Fruit fly (Drosophila melanogaster) whole organism, adult: ENCODE measurements around the gene CG42656.

Experiments used
- CG11617 ChIP-seq: fragments of 200-800 bp; sonication (Bioruptor generic); optimal IDR thresholded peaks from 2 replicates; lab custom pipeline; 2017; ENCODE audit warnings: mild to moderate bottlenecking, missing biosample characterization, missing genetic modification reagents, missing genetic modification characterization
- CG12768 ChIP-seq: fragments of 200-800 bp; sonication (Bioruptor generic); optimal IDR thresholded peaks from 2 replicates; lab custom pipeline; 2017; ENCODE audit warnings: missing biosample characterization, missing genetic modification characterization, mild to moderate bottlenecking, moderate library complexity, missing genetic modification reagents
- CG14711 ChIP-seq: fragments of 200-800 bp; sonication (Bioruptor generic); optimal IDR thresholded peaks from 2 replicates; lab custom pipeline; 2018; ENCODE audit warnings: missing biosample characterization, mild to moderate bottlenecking, missing genetic modification characterization, moderate library complexity
- CG33017 ChIP-seq: fragments of 200-800 bp; sonication (Bioruptor generic); optimal IDR thresholded peaks from 2 replicates; lab custom pipeline; 2018; ENCODE audit warnings: missing biosample characterization, mild to moderate bottlenecking, missing genetic modification characterization, moderate library complexity
- CG7045 ChIP-seq: fragments of 200-800 bp; sonication (Bioruptor generic); optimal IDR thresholded peaks from 2 replicates; lab custom pipeline; 2017; ENCODE audit warnings: missing biosample characterization, mild to moderate bottlenecking, missing genetic modification characterization
- CG7101 ChIP-seq: fragments of 200-800 bp; sonication (Bioruptor generic); optimal IDR thresholded peaks from 2 replicates; lab custom pipeline; 2018; ENCODE audit warnings: missing biosample characterization, mild to moderate bottlenecking, missing genetic modification characterization, moderate library complexity
- Clk ChIP-seq: fragments of 200-800 bp; sonication (Bioruptor generic); optimal IDR thresholded peaks from 2 replicates; lab custom pipeline; 2017; ENCODE audit warnings: missing biosample characterization, missing genetic modification characterization
- Crg-1 ChIP-seq: fragments of 200-800 bp; sonication (Bioruptor generic); optimal IDR thresholded peaks from 2 replicates; lab custom pipeline; 2016; ENCODE audit warnings: missing biosample characterization, missing genetic modification characterization
- Hr96 ChIP-seq: fragments of 200-800 bp; sonication (Bioruptor generic); optimal IDR thresholded peaks from 2 replicates; lab custom pipeline; 2016; ENCODE audit warnings: missing biosample characterization, missing genetic modification characterization
- bab1 ChIP-seq: fragments of 200-800 bp; sonication (Bioruptor generic); optimal IDR thresholded peaks from 3 replicates; lab custom pipeline; 2019; ENCODE audit warnings: missing biosample characterization, mild to moderate bottlenecking, missing genetic modification characterization, moderate library complexity
- cnc ChIP-seq, 2 experiments: fragments of >200 bp; optimal IDR thresholded peaks; 2 replicates each; lab custom pipeline; 2017
- kay ChIP-seq: fragments of 200-800 bp; sonication (Bioruptor generic); peaks from one replicate; lab custom pipeline; 2016; ENCODE audit warnings: missing biosample characterization, missing genetic modification characterization, borderline replicate concordance
- tj ChIP-seq: fragments of 200-800 bp; sonication (Bioruptor generic); optimal IDR thresholded peaks from 3 replicates; lab custom pipeline; 2017; ENCODE audit warnings: missing biosample characterization, mild to moderate bottlenecking, missing genetic modification characterization, moderate library complexity

- TF ChIP-seq CG12768 (GFP tag; lab: Kevin White, UChicago): peak; percentile 4
- TF ChIP-seq CG11617: no peak
- TF ChIP-seq kay (GFP tag; lab: Kevin White, UChicago): no peak
- TF ChIP-seq Clk: no peak
- TF ChIP-seq tj (GFP tag; lab: Kevin White, UChicago): peak; percentile 81
- TF ChIP-seq Hr96 (GFP tag; lab: Kevin White, UChicago): no peak
- TF ChIP-seq CG7045 (GFP tag; lab: Kevin White, UChicago): no peak
- TF ChIP-seq bab1 (GFP tag; lab: Kevin White, UChicago): peak; percentile 19
- no peak for TF ChIP-seq CG7101 (tag; lab: Kevin White, UChicago)
- no peak for TF ChIP-seq Crg-1 (GFP tag; lab: Kevin White, UChicago)
- TF ChIP-seq CG33017 (tag; lab: Kevin White, UChicago): no peak
- no peak for TF ChIP-seq cnc (optimal IDR thresholded peaks at IDR 0.05; lab: Kevin White, UChicago)
- TF ChIP-seq CG14711 (tag; lab: Kevin White, UChicago): no peak
These were observed 4.4 kb upstream of the CG42656 start for dm6 chr3R:7497488-7497887.
